Worm (Caenorhabditis elegans): Measurements from ENCODE around the gene clic-1.

DNA sequence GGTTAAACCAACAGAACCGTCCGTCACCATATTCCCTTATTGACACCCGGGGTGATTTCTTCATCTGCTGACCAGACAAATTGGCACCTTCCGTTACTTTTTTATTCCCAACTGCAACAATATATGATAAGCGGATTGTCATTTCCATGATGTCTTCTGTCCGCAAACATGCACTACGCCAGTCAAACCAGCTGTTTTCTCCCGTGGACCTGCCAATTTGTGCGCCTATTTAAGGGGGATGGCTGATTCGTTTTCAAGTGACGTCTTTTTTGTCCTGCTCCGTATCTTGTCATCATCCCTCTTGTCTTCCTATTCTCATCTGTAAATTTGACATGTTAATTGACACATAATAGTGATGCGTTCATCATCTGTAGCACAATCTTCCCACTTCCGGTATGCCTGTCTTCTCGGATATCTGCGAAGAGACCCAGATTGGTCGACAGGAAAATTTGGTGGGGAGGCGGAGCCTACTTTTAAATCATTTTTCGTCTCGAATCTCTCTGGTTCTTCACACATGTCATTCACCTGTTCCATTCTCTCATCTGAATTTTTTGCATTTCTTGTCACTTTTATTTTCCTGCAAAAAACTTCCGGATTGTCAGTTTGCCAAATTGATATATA, 13.4 kb upstream of the clic-1 start:
- no peak for TF ChIP-seq nhr-21 (tag; optimal IDR thresholded peaks at IDR 0.05)
- TF ChIP-seq unc-62 (GFP tag; optimal IDR thresholded peaks at IDR 0.05) = no peak
- TF ChIP-seq skn-1 (tag; optimal IDR thresholded peaks at IDR 0.05) = no peak
- TF ChIP-seq sma-3 (GFP tag; optimal IDR thresholded peaks at IDR 0.05) = no peak
- no peak for TF ChIP-seq ama-1 (optimal IDR thresholded peaks at IDR 0.05)
- no peak for TF ChIP-seq alr-1 (tag; optimal IDR thresholded peaks at IDR 0.05)
- no peak for TF ChIP-seq ceh-82 (tag; optimal IDR thresholded peaks at IDR 0.05)
- TF ChIP-seq elt-3 (tag; optimal IDR thresholded peaks at IDR 0.05) = no peak
- no peak for TF ChIP-seq egl-27 (tag; optimal IDR thresholded peaks at IDR 0.05)
- TF ChIP-seq unc-55 (GFP tag; optimal IDR thresholded peaks at IDR 0.05) = no peak
- no peak for TF ChIP-seq lin-11 (tag; optimal IDR thresholded peaks at IDR 0.05)
- TF ChIP-seq ztf-4 (tag; optimal IDR thresholded peaks at IDR 0.05) = no peak
